Worm (Caenorhabditis elegans) whole organism, young adult: ENCODE data around the gene ser-2.

Source experiments
- B0336.3 ChIP-seq: fragments of 200-800 bp; sonication (Bioruptor generic); IDR thresholded peaks from 2 replicates; pipeline ENCODE4 v1.3.6; 2022; ENCODE audit warnings: missing genetic modification characterization, missing compliant biosample characterization
- C06A6.2 ChIP-seq: fragments of 200-800 bp; sonication (Bioruptor generic); conservative IDR thresholded peaks from 2 replicates; pipeline ENCODE4 v1.3.6; 2022; ENCODE audit warnings: missing genetic modification characterization, missing compliant biosample characterization
- D2030.7 ChIP-seq: fragments of 200-800 bp; sonication (Bioruptor generic); IDR thresholded peaks from 2 replicates; pipeline ENCODE4 v1.3.6; 2022; ENCODE audit warnings: missing genetic modification reagents, missing genetic modification characterization, missing compliant biosample characterization
- F49E8.2 ChIP-seq: sonication (generic microtip); optimal IDR thresholded peaks from 3 replicates; lab custom pipeline; 2017; ENCODE audit warnings: missing genetic modification characterization, mild to moderate bottlenecking, missing compliant biosample characterization, antibody characterized with exemption, moderate library complexity; ENCODE audit not compliant: insufficient read depth
- F57C9.4 ChIP-seq: sonication (generic microtip); optimal IDR thresholded peaks from 2 replicates; lab custom pipeline; 2017; ENCODE audit warnings: mild to moderate bottlenecking, missing genetic modification characterization, missing compliant biosample characterization
- K11D2.4 ChIP-seq: fragments of 200-800 bp; sonication (Bioruptor generic); IDR thresholded peaks from 2 replicates; pipeline ENCODE4 v1.3.6; 2022; ENCODE audit warnings: missing genetic modification reagents, missing genetic modification characterization, missing compliant biosample characterization
- K12H6.12 ChIP-seq: fragments of 200-800 bp; sonication (Bioruptor generic); optimal IDR thresholded peaks from 2 replicates; lab custom pipeline; 2018; ENCODE audit warnings: mild to moderate bottlenecking, missing genetic modification characterization, missing compliant biosample characterization
- Y79H2A.3 ChIP-seq: fragments of 200-800 bp; sonication (Bioruptor generic); conservative IDR thresholded peaks from 2 replicates; pipeline ENCODE4 v1.3.6; 2022; ENCODE audit warnings: missing genetic modification reagents, missing genetic modification characterization, missing compliant biosample characterization
- ZK185.1 ChIP-seq: sonication (generic microtip); optimal IDR thresholded peaks from 2 replicates; lab custom pipeline; 2016; ENCODE audit warnings: mild to moderate bottlenecking, missing genetic modification characterization, missing compliant biosample characterization; ENCODE audit not compliant: poor library complexity, severe bottlenecking
- akir-1 ChIP-seq: fragments of 200-800 bp; sonication (Bioruptor generic); optimal IDR thresholded peaks from 2 replicates; lab custom pipeline; 2018; ENCODE audit warnings: mild to moderate bottlenecking, missing genetic modification characterization, moderate library complexity, missing compliant biosample characterization
- aptf-3 ChIP-seq: fragments of 200-800 bp; sonication (Bioruptor generic); IDR thresholded peaks from 2 replicates; pipeline ENCODE4 v1.3.6; 2022; ENCODE audit warnings: missing genetic modification characterization, missing compliant biosample characterization
- atf-7 ChIP-seq: sonication (generic microtip); optimal IDR thresholded peaks from 2 replicates; lab custom pipeline; 2017; ENCODE audit warnings: mild to moderate bottlenecking, missing genetic modification characterization, missing compliant biosample characterization
- attf-6 ChIP-seq: fragments of 200-800 bp; sonication (Bioruptor generic); IDR thresholded peaks from 2 replicates; pipeline ENCODE4 v1.3.6; 2022; ENCODE audit warnings: missing genetic modification reagents, missing genetic modification characterization, missing compliant biosample characterization
- bed-2 ChIP-seq: fragments of 200-800 bp; sonication (Bioruptor generic); IDR thresholded peaks from 2 replicates; pipeline ENCODE4 v1.3.6; 2022; ENCODE audit warnings: missing genetic modification reagents, missing genetic modification characterization, missing compliant biosample characterization
- ccch-3 ChIP-seq: fragments of 200-800 bp; sonication (Bioruptor generic); optimal IDR thresholded peaks from 2 replicates; lab custom pipeline; 2018; ENCODE audit warnings: mild to moderate bottlenecking, missing genetic modification characterization, missing compliant biosample characterization
- dox-1 ChIP-seq: fragments of 200-800 bp; sonication (Bioruptor generic); IDR thresholded peaks from 2 replicates; pipeline ENCODE4 v1.3.6; 2022; ENCODE audit warnings: missing genetic modification reagents, missing genetic modification characterization, missing compliant biosample characterization
- ets-4 ChIP-seq: fragments of 200-800 bp; sonication (Bioruptor generic); optimal IDR thresholded peaks from 2 replicates; lab custom pipeline; 2018; ENCODE audit warnings: mild to moderate bottlenecking, missing genetic modification characterization, missing compliant biosample characterization
- gei-17 ChIP-seq: fragments of 200-800 bp; sonication (Bioruptor generic); optimal IDR thresholded peaks from 2 replicates; lab custom pipeline; 2018; ENCODE audit warnings: mild to moderate bottlenecking, missing genetic modification characterization, missing compliant biosample characterization
- hlh-12 ChIP-seq: sonication (generic microtip); optimal IDR thresholded peaks from 2 replicates; lab custom pipeline; 2016; ENCODE audit warnings: missing genetic modification characterization, missing compliant biosample characterization
- hmg-1.2 ChIP-seq: fragments of 200-800 bp; sonication (Bioruptor generic); IDR thresholded peaks from 2 replicates; pipeline ENCODE4 v1.3.6; 2022; ENCODE audit warnings: missing genetic modification reagents, missing genetic modification characterization, missing compliant biosample characterization
- hsf-1 ChIP-seq: fragments of 200-800 bp; sonication (Bioruptor generic); IDR thresholded peaks from 2 replicates; pipeline ENCODE4 v1.3.6; 2022; ENCODE audit warnings: missing genetic modification reagents, missing genetic modification characterization, missing compliant biosample characterization
- lag-1 ChIP-seq: fragments of 200-800 bp; sonication (Bioruptor generic); IDR thresholded peaks from 2 replicates; pipeline ENCODE4 v1.3.6; 2022; ENCODE audit warnings: missing genetic modification reagents, missing genetic modification characterization, missing compliant biosample characterization
- lin-40 ChIP-seq: sonication (generic microtip); optimal IDR thresholded peaks from 2 replicates; lab custom pipeline; 2016; ENCODE audit warnings: missing genetic modification characterization, mild to moderate bottlenecking, missing compliant biosample characterization, missing genotype, missing genetic modification reagents
- madf-3 ChIP-seq: fragments of 200-800 bp; sonication (Bioruptor generic); IDR thresholded peaks from 2 replicates; pipeline ENCODE4 v1.3.6; 2022; ENCODE audit warnings: missing genetic modification reagents, missing genetic modification characterization, missing compliant biosample characterization
- mel-28 ChIP-seq: sonication (generic microtip); optimal IDR thresholded peaks from 2 replicates; lab custom pipeline; 2016; ENCODE audit warnings: borderline replicate concordance, mild to moderate bottlenecking, missing genetic modification characterization, missing compliant biosample characterization
- nfya-2 ChIP-seq: fragments of 200-800 bp; sonication (Bioruptor generic); IDR thresholded peaks from 2 replicates; pipeline ENCODE4 v1.3.6; 2022; ENCODE audit warnings: missing genetic modification reagents, missing genetic modification characterization, missing compliant biosample characterization
- nhr-80 ChIP-seq: sonication (generic microtip); optimal IDR thresholded peaks from 2 replicates; lab custom pipeline; 2016; ENCODE audit warnings: missing genetic modification characterization, missing compliant biosample characterization
- pbrm-1 ChIP-seq: fragments of 200-800 bp; sonication (Bioruptor generic); IDR thresholded peaks from 2 replicates; pipeline ENCODE4 v1.3.6; 2022; ENCODE audit warnings: missing genetic modification reagents, missing genetic modification characterization, missing compliant biosample characterization
- repo-1 ChIP-seq: sonication (generic microtip); optimal IDR thresholded peaks from 2 replicates; lab custom pipeline; 2017; ENCODE audit warnings: mild to moderate bottlenecking, missing genetic modification characterization, missing compliant biosample characterization
- sea-2 ChIP-seq: fragments of 200-800 bp; sonication (Bioruptor generic); IDR thresholded peaks from 2 replicates; pipeline ENCODE4 v1.3.6; 2022; ENCODE audit warnings: missing genetic modification characterization, missing compliant biosample characterization
- snpc-1.1 ChIP-seq: sonication (generic microtip); optimal IDR thresholded peaks from 2 replicates; lab custom pipeline; 2017; ENCODE audit warnings: missing genetic modification characterization, mild to moderate bottlenecking, missing compliant biosample characterization, antibody characterized with exemption, moderate library complexity, missing genotype, missing genetic modification reagents; ENCODE audit not compliant: insufficient read depth
- snpc-4 ChIP-seq, 5 experiments: fragments of 150-350 bp in 1 of 5; sonication (generic microtip) in 4 of 5; optimal IDR thresholded peaks; 2 replicates each; lab custom pipeline; 2014 to 2018; ENCODE audit warnings: missing genetic modification characterization in 5 of 5, missing biosample characterization in 3 of 5, antibody characterized with exemption in 2 of 5, mild to moderate bottlenecking in 2 of 5, missing compliant biosample characterization in 2 of 5, missing genotype in 2 of 5, moderate library complexity in 2 of 5, missing genetic modification reagents in 1 of 5
- somi-1 ChIP-seq: fragments of 200-800 bp; sonication (Bioruptor generic); optimal IDR thresholded peaks from 2 replicates; lab custom pipeline; 2018; ENCODE audit warnings: mild to moderate bottlenecking, missing genetic modification characterization, missing compliant biosample characterization
- tbx-9 ChIP-seq: sonication (generic microtip); optimal IDR thresholded peaks from 2 replicates; lab custom pipeline; 2016; ENCODE audit warnings: borderline replicate concordance, missing genetic modification characterization, inconsistent platforms, missing compliant biosample characterization
- xnd-1 ChIP-seq: sonication (generic microtip); optimal IDR thresholded peaks from 2 replicates; lab custom pipeline; 2016; ENCODE audit warnings: missing genotype, missing genetic modification reagents, missing genetic modification characterization, missing compliant biosample characterization
- zfh-2 ChIP-seq: fragments of 200-800 bp; sonication (Bioruptor generic); conservative IDR thresholded peaks from 2 replicates; pipeline ENCODE4 v1.3.6; 2022; ENCODE audit warnings: missing genetic modification reagents, missing genetic modification characterization, missing compliant biosample characterization
- ztf-26 ChIP-seq: sonication (generic microtip); optimal IDR thresholded peaks from 2 replicates; lab custom pipeline; 2017; ENCODE audit warnings: missing genetic modification characterization, missing compliant biosample characterization
- ztf-6 ChIP-seq: fragments of 200-800 bp; sonication (Bioruptor generic); IDR thresholded peaks from 2 replicates; pipeline ENCODE4 v1.3.6; 2022; ENCODE audit warnings: missing genetic modification reagents, missing genetic modification characterization, missing compliant biosample characterization

Gene ser-2

DNA sequence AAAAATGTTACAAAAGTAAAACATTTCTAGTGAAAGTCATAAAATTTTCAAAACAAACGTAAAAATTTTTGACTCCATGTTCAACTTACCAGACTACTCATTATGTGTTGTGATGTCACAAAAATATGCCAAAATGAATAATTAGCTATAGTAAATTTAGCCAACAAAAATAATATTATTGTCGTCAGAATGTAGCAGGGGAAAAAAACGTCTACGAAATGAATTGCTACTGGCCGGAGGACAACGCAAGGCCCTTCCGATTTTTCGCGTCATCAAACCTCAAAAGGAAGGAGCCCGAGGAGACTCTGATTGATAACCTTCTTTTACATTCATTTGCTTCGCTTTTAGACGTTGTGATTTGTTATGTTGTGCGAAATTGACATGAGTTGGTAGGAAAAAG, at the start of gene ser-2:
TSS of gene ser-2 (minus strand) at position 101 of the 400 bp plus-strand sequence.
- TF ChIP-seq Y79H2A.3 (GFP tag; lab: Robert Waterston, UW) = no peak
- no peak for TF ChIP-seq K12H6.12 (tag; lab: Kevin White, UChicago)
- TF ChIP-seq ztf-26 (tag; lab: Kevin White, UChicago) = no peak
- no peak for TF ChIP-seq repo-1 (tag; lab: Kevin White, UChicago)
- no peak for TF ChIP-seq xnd-1 (tag; lab: Kevin White, UChicago)
- TF ChIP-seq akir-1 (GFP tag; lab: Kevin White, UChicago) = no peak
- TF ChIP-seq ZK185.1 (tag; lab: Kevin White, UChicago) = no peak
- TF ChIP-seq aptf-3 = no peak
- no peak for TF ChIP-seq ztf-6 (GFP tag; lab: Robert Waterston, UW)
- TF ChIP-seq hlh-12 (tag; lab: Kevin White, UChicago) = no peak
- TF ChIP-seq C06A6.2 (GFP tag; lab: Robert Waterston, UW) = no peak
- no peak for TF ChIP-seq dox-1 (GFP tag; lab: Robert Waterston, UW)
- TF ChIP-seq F49E8.2 (tag; lab: Kevin White, UChicago) = no peak

DNA sequence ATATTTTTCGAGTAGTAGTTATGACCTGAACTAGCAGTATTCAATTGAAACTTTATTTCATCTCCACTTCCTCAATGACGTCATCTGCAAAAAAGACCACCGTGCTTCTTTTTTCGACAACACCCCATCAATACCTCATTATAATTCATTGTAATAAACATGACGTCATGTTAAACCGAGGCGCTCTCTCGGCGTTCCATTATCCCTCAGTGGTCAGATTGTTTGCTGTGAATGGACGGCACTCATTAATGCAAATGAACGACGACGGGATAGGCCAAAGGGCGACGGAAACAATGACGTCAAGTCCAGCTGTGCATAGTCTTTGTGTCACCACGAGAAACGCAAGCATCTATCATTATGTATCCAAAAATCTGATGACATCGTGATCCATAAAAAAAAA, 44.9 kb upstream of the ser-2 start:
- peak; percentile 79 for TF ChIP-seq atf-7 (tag; lab: Kevin White, UChicago)
- no peak for TF ChIP-seq C06A6.2 (GFP tag; lab: Robert Waterston, UW)
- TF ChIP-seq, all 124 proteins: peak for 1

DNA sequence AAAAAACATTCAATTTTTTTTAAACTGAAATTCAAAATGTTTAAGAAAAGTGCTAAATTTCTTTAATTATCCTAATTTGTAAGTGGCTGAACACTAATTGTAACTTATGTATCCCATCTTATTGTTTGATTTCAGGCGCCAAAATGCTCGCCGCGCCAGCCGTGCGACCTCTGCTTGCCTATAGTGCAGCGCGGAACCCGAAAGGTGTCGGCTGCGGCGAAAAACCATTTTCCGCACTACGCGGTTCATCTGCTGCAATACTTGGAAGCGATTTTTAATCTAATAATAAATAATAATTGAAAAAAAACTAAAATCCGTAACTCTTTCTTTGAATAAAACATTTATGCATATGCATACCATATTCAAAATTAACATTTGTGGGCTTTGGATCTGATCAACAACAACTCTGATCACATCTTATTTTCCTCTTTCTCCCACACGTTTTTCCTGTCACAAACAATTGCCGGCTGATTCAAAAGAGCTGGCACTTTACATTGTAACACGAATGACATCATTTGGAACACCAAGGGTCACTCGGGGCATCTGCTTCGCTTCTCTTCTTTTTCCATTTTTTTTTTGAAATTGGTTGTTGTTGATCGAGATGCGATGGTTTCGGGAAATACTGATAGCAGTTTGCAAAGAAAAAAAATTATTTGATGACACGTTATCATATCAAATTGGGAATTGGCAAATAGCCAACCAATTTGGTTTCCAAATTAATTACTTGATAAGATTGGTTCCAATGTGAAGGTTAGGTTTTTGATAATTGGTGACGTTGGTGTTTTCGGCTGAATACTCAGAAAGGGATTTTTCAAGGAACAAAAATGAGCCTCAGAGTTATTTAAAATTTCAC, 42.8 kb upstream of the ser-2 start:
- no peak for TF ChIP-seq madf-3
- TF ChIP-seq ccch-3 (GFP tag; lab: Kevin White, UChicago) = no peak
- TF ChIP-seq zfh-2 (GFP tag; lab: Robert Waterston, UW) = peak; percentile 53
- TF ChIP-seq nfya-2 (GFP tag; lab: Robert Waterston, UW) = no peak
- TF ChIP-seq sea-2 (GFP tag; lab: Robert Waterston, UW) = no peak
- TF ChIP-seq lag-1 (GFP tag; lab: Robert Waterston, UW) = no peak
- TF ChIP-seq snpc-4 (GFP tag; optimal IDR thresholded peaks at IDR 0.05; lab: Kevin White, UChicago) = peak; percentile 81
- peak; percentile 85 to 97 (median 94) for TF ChIP-seq snpc-4 (tag; optimal IDR thresholded peaks at IDR 0.05; lab: Kevin White, UChicago)
- no peak for TF ChIP-seq gei-17
- peak; percentile 59 for TF ChIP-seq atf-7 (tag; lab: Kevin White, UChicago)
- TF ChIP-seq pbrm-1 = no peak
- no peak for TF ChIP-seq B0336.3 (GFP tag; lab: Robert Waterston, UW)
- TF ChIP-seq snpc-1.1 (tag; lab: Kevin White, UChicago) = peak; percentile 82
- TF ChIP-seq bed-2 = no peak
- no peak for TF ChIP-seq tbx-9 (tag; lab: Kevin White, UChicago)
- peak; percentile 89 for TF ChIP-seq hmg-1.2 (GFP tag; lab: Robert Waterston, UW)
- no peak for TF ChIP-seq ets-4 (GFP tag; lab: Kevin White, UChicago)
- TF ChIP-seq lin-40 = peak; percentile 33
- TF ChIP-seq repo-1 (tag; lab: Kevin White, UChicago) = no peak
- no peak for TF ChIP-seq attf-6 (GFP tag; lab: Robert Waterston, UW)
- TF ChIP-seq dox-1 (GFP tag; lab: Robert Waterston, UW) = no peak
- TF ChIP-seq somi-1 (GFP tag; lab: Kevin White, UChicago) = peak; percentile 72
- no peak for TF ChIP-seq F57C9.4 (tag; lab: Kevin White, UChicago)
- no peak for TF ChIP-seq D2030.7 (GFP tag; lab: Robert Waterston, UW)
- peak; percentile 51 for TF ChIP-seq nhr-80 (tag; lab: Kevin White, UChicago)
- TF ChIP-seq C06A6.2 (GFP tag; lab: Robert Waterston, UW) = no peak
- TF ChIP-seq K11D2.4 (GFP tag; lab: Robert Waterston, UW) = 0 out of 2 replicates have a peak, but pooled peaks have one; percentile 24
- no peak for TF ChIP-seq mel-28
- no peak for TF ChIP-seq hlh-12 (tag; lab: Kevin White, UChicago)
- TF ChIP-seq K12H6.12 (tag; lab: Kevin White, UChicago) = peak; percentile 31
- TF ChIP-seq hsf-1 (GFP tag; lab: Robert Waterston, UW) = no peak
